Fruit fly (Drosophila melanogaster): ENCODE measurements around the gene CG31267.

DNA sequence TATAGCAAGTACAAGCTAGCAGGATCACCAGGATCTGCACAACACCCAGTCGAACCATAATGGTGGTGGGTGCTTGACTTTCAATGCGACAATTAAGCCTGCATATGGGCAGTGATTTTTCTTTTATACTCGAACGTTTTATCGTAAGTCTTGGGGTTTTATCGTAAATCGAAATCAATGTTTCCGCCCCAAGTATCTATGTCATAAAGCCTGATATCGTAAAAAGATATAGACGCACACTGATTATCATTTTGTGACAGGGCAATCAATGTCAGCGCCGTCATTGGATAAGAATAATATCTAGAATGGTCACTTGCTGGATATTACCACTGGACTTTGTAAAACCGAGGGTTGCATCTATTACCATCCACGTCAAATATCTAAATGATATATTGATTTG is 3.7 kb upstream of the CG31267 start, which contains the start of gene CG17475:
- TF ChIP-seq CTCF (optimal IDR thresholded peaks at IDR 0.05) (no peak), CG8478 (optimal IDR thresholded peaks at IDR 0.05) (no peak)
